Fruit fly (Drosophila melanogaster): ENCODE measurements around the gene Zip71B.

Gene Zip71B

DNA sequence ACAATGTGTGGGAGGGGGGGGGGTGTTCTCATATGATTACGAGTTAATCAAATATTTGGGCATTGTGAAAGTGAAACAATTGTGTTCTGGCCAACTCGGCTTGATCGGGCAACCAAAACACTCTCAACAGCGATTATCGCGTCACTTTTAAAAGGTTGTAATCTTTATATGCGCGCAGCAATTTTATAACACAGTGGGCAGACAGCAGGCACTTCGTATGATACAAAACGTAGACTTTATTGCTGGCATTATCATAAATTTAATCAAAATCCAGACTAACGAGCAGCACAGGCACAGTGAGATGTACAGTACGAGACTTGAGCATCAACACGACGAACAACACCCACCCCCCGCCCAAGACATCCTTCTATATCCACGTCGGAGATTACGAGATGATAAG lies 718 bp downstream of the Zip71B start:
- no peak for TF ChIP-seq ttk (optimal IDR thresholded peaks at IDR 0.05)
- TF ChIP-seq h (optimal IDR thresholded peaks at IDR 0.05), result no peak
- no peak for TF ChIP-seq Sin3A (optimal IDR thresholded peaks at IDR 0.05)
- no peak for TF ChIP-seq insv (optimal IDR thresholded peaks at IDR 0.05)
- no peak for TF ChIP-seq Myc (optimal IDR thresholded peaks at IDR 0.05)
- no peak for TF ChIP-seq psq (optimal IDR thresholded peaks at IDR 0.05)

- TF ChIP-seq Myc (optimal IDR thresholded peaks at IDR 0.05), result no peak
- no peak for TF ChIP-seq Sin3A (optimal IDR thresholded peaks at IDR 0.05)
- TF ChIP-seq psq (optimal IDR thresholded peaks at IDR 0.05), result no peak
- TF ChIP-seq insv (optimal IDR thresholded peaks at IDR 0.05), result no peak
- no peak for TF ChIP-seq ttk (optimal IDR thresholded peaks at IDR 0.05)
- TF ChIP-seq h (optimal IDR thresholded peaks at IDR 0.05), result no peak
Measured at dm6 chr3L:14999284-15000019, 7.4 kb downstream of the Zip71B start, which contains the start of the genes mRpL39 and Prosbeta2. TSS of gene mRpL39 (minus strand) at chr3L:14999666. TSS of gene Prosbeta2 (plus strand) at chr3L:14999951.

dm6 chr3L:15005085-15005484 lies 13.0 kb downstream of the Zip71B start:
- TF ChIP-seq ttk (optimal IDR thresholded peaks at IDR 0.05), result no peak
- TF ChIP-seq Sin3A (optimal IDR thresholded peaks at IDR 0.05), result no peak
- TF ChIP-seq insv (optimal IDR thresholded peaks at IDR 0.05), result no peak

- TF ChIP-seq Sin3A (optimal IDR thresholded peaks at IDR 0.05) (no peak), ttk (optimal IDR thresholded peaks at IDR 0.05) (no peak), h (optimal IDR thresholded peaks at IDR 0.05) (no peak), psq (optimal IDR thresholded peaks at IDR 0.05) (no peak), Myc (optimal IDR thresholded peaks at IDR 0.05) (no peak), insv (optimal IDR thresholded peaks at IDR 0.05) (no peak)
Measured at dm6 chr3L:15005774-15006173, 13.7 kb downstream of the Zip71B start.

DNA sequence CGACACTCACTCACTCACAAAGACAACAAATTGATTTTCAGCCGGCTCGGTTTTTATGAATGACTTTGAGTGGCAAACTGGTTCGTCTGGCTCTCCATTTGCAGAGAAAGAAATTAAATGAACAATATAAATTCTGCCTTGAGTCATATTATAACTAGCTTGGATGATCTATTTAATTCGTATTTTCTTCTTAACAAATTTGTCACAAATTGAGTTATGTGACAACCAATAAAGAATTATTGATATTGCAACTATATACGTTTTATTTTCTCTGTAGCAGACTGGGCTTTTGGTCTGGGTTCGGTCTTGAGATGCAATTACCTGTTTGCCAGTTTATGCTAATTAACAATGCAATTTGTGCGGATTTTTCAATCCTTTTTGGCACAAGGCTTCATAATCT lies 14.7 kb downstream of the Zip71B start:
- TF ChIP-seq ttk (optimal IDR thresholded peaks at IDR 0.05), result no peak

DNA sequence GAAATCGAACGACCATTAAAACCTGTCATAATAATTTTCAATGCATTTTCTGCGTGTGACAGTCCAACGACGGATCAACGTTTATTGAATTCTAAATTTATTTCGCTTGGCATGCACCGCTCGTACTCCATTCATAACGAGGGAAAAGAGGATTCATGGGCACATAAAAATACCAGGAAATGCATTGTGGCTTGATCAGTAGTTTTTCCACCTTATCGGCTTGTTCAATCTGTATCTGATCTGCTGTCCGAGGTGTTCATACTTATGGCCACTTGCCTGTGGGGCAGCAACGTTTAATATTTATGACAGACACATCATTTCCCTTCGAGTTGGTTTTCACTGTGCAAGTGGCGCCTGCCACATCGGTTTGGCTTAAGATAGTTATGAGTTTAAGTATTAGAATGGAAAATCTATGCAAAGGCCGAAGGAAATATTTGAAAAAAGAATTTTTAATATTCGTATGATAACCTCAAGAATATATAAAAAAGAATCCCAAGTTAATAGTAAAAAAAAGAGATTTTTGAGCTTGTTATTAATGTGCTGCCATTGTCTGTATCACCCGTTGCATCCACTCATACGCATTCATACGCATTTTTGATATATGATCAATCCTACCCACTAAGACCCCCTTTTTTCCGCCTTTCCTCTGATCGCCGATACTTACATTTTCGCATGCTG lies 15.3 kb downstream of the Zip71B start:
- TF ChIP-seq ttk (optimal IDR thresholded peaks at IDR 0.05) (no peak), Sin3A (optimal IDR thresholded peaks at IDR 0.05) (no peak), psq (optimal IDR thresholded peaks at IDR 0.05) (no peak), insv (optimal IDR thresholded peaks at IDR 0.05) (no peak), Myc (optimal IDR thresholded peaks at IDR 0.05) (no peak), h (optimal IDR thresholded peaks at IDR 0.05) (no peak)

DNA sequence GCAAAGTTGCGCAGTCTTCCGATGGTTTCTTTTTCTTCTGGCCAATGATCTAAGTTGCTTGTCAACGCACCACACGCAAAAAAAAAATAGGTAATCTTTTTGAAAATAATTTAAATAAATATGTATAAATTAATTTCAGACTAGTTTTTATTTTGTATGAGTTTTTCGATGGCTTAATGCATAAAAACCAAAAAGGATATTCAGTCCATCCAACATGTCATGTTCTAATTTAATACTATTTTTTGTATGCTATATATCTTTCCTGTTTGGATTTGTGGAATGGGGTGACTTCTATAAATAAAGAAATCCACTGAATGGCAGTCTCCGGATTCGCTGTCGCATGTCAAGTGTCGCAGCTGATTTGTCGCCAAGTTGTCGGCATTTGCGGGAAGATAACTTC lies 17.6 kb downstream of the Zip71B start:
- TF ChIP-seq insv (optimal IDR thresholded peaks at IDR 0.05) (no peak), psq (optimal IDR thresholded peaks at IDR 0.05) (no peak), h (optimal IDR thresholded peaks at IDR 0.05) (no peak), Sin3A (optimal IDR thresholded peaks at IDR 0.05) (no peak)

dm6 chr3L:15010601-15011000 lies 18.5 kb downstream of the Zip71B start:
- TF ChIP-seq psq (optimal IDR thresholded peaks at IDR 0.05) (no peak), ttk (optimal IDR thresholded peaks at IDR 0.05) (no peak), Sin3A (optimal IDR thresholded peaks at IDR 0.05) (no peak), h (optimal IDR thresholded peaks at IDR 0.05) (no peak), Myc (optimal IDR thresholded peaks at IDR 0.05) (no peak), insv (optimal IDR thresholded peaks at IDR 0.05) (no peak)

DNA sequence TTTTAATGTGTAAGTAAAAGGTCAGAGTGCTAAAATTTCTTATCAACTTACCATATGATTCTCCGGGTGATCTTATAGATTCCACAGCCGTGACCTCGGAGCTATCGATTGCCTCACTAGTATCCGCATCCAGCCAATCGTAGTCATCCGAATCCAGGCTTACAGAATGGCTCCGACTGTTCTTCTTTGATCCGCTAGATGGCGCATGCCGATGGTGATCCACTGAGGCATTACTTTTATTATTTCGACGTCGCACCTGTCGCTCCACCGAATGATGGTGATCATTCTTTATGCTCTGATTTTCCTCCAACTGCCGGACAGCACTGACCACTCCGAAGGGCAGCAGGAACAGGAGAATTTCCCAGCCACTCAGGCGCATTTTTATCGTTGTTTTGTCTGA lies 19.1 kb downstream of the Zip71B start:
- TF ChIP-seq psq (optimal IDR thresholded peaks at IDR 0.05) (no peak), h (optimal IDR thresholded peaks at IDR 0.05) (no peak), insv (optimal IDR thresholded peaks at IDR 0.05) (no peak), ttk (optimal IDR thresholded peaks at IDR 0.05) (no peak), Sin3A (optimal IDR thresholded peaks at IDR 0.05) (no peak), Myc (optimal IDR thresholded peaks at IDR 0.05) (no peak)

DNA sequence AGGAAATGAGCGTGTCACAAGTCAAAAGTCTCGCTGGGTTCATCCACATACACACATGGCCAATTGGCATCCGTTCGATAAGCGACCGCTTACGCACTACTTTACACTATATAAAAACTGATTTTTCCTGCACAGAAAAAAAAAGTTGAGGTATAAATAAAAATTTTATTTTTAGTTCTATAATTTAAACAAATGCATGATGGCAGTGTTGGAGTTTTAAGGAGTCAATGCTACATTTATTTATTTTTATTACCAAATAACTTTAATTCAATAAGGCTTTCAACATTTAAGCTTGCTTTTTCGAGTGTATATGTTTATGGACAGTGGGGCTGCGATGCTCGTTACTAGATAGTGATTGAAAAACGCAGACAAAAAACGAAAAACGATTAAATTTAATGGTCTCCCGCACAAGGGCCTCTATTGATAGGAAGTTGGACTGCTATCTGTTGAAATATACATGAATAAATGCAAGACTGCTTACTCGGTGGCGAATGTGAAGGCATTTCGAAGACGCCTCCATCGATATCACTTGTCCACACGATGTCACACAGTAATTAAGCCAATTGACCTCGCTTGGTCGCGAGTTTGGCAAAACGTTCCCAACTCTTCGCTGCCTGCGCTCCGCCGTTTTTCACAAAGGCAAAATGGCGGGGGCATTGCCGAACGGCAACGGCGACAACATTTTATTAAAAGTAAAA lies 19.7 kb downstream of the Zip71B start:
- TF ChIP-seq psq (optimal IDR thresholded peaks at IDR 0.05), result no peak
- TF ChIP-seq Sin3A (optimal IDR thresholded peaks at IDR 0.05), result no peak
- no peak for TF ChIP-seq h (optimal IDR thresholded peaks at IDR 0.05)
- no peak for TF ChIP-seq insv (optimal IDR thresholded peaks at IDR 0.05)
- no peak for TF ChIP-seq ttk (optimal IDR thresholded peaks at IDR 0.05)

dm6 chr3L:15013296-15013695 lies 21.2 kb downstream of the Zip71B start:
- no peak for TF ChIP-seq h (optimal IDR thresholded peaks at IDR 0.05)
- no peak for TF ChIP-seq ttk (optimal IDR thresholded peaks at IDR 0.05)
- no peak for TF ChIP-seq Myc (optimal IDR thresholded peaks at IDR 0.05)
- no peak for TF ChIP-seq insv (optimal IDR thresholded peaks at IDR 0.05)
- TF ChIP-seq psq (optimal IDR thresholded peaks at IDR 0.05), result no peak
- TF ChIP-seq Sin3A (optimal IDR thresholded peaks at IDR 0.05), result no peak

DNA sequence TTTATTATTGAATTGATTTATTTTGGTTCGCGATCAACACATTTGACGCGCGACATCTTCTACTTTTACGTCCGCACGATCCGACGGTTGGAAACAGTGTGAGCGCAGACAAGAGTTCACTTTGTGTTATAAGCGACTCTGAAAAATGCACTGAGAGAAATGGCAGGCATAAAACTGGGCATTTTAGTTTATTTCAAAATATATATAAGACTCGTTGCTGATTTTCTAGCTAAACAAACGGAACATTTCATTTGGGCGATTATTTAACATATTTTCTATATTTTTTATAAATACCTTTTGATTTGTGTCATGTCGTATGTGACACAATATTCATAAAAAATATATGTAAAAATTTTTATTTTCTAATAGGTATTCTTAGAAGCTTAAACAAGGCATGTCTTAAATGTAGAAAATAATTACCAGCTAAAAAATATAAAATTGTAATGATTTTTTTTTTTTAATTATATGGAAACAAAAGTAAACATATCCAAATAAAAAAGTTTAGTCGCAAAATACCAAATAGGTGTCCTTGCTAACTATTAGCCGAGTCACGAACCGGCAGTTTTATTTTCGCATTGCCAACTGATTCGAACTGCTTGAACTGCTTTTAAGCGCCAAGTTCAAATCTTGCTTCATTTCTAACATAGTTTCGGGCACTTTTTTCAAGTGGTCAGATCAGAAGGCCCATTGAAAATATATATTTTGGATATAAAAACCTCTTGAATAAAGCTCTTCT lies 22.0 kb downstream of the Zip71B start, which contains the start of gene Reck:
TSS of gene Reck (minus strand) at position 106 of the 736 bp plus-strand sequence.
- TF ChIP-seq insv (optimal IDR thresholded peaks at IDR 0.05) (no peak), Sin3A (optimal IDR thresholded peaks at IDR 0.05) (no peak)
